Worm (Caenorhabditis elegans) whole organism, young adult: ENCODE measurements around the gene C54D10.3.

ENCODE experiments used
- B0019.2 ChIP-seq: fragments of 200-800 bp; sonication (Bioruptor generic); conservative IDR thresholded peaks from 2 replicates; pipeline ENCODE4 v1.3.6; 2022; ENCODE audit warnings: missing genetic modification reagents, missing genetic modification characterization, missing compliant biosample characterization
- B0336.3 ChIP-seq: fragments of 200-800 bp; sonication (Bioruptor generic); IDR thresholded peaks from 2 replicates; pipeline ENCODE4 v1.3.6; 2022; ENCODE audit warnings: missing genetic modification characterization, missing compliant biosample characterization
- C06A6.2 ChIP-seq: fragments of 200-800 bp; sonication (Bioruptor generic); conservative IDR thresholded peaks from 2 replicates; pipeline ENCODE4 v1.3.6; 2022; ENCODE audit warnings: missing genetic modification characterization, missing compliant biosample characterization
- F22D6.2 ChIP-seq: sonication (generic microtip); optimal IDR thresholded peaks from 2 replicates; lab custom pipeline; 2016; ENCODE audit warnings: mild to moderate bottlenecking, missing genetic modification characterization, missing compliant biosample characterization
- F57A8.1 ChIP-seq: fragments of 200-800 bp; sonication (Bioruptor generic); optimal IDR thresholded peaks from 2 replicates; lab custom pipeline; 2018; ENCODE audit warnings: mild to moderate bottlenecking, missing genetic modification characterization, moderate library complexity, missing compliant biosample characterization
- ama-1 ChIP-seq, 3 experiments: fragments of 150-350 bp in 1 of 3; sonication (generic microtip) in 2 of 3; optimal IDR thresholded peaks; 2 replicates each; lab custom pipeline; 2014 to 2018; ENCODE audit warnings: missing biosample characterization in 2 of 3, missing genetic modification characterization in 2 of 3, missing genetic modification reagents in 2 of 3
- aptf-2 ChIP-seq: fragments of 200-800 bp; sonication (Bioruptor generic); conservative IDR thresholded peaks from 2 replicates; pipeline ENCODE4 v1.3.6; 2022; ENCODE audit warnings: missing genetic modification reagents, missing genetic modification characterization, missing compliant biosample characterization
- attf-3 ChIP-seq: fragments of 200-800 bp; sonication (Bioruptor generic); conservative IDR thresholded peaks from 2 replicates; pipeline ENCODE4 v1.3.6; 2022; ENCODE audit warnings: missing genetic modification reagents, missing genetic modification characterization, missing compliant biosample characterization
- cebp-1 ChIP-seq, 2 experiments: fragments of 200-800 bp in 1 of 2; sonication (Bioruptor generic) in 1 of 2; sonication (generic microtip) in 1 of 2; IDR thresholded peaks in 1 of 2; optimal IDR thresholded peaks in 1 of 2; 2 replicates each; pipeline versions ENCODE4 v1.3.6 to Lab custom; 2017 to 2022; ENCODE audit warnings: missing compliant biosample characterization in 2 of 2, missing genetic modification characterization in 2 of 2, mild to moderate bottlenecking in 1 of 2, missing genetic modification reagents in 1 of 2, moderate library complexity in 1 of 2
- die-1 ChIP-seq: sonication (generic microtip); optimal IDR thresholded peaks from 2 replicates; lab custom pipeline; 2016; ENCODE audit warnings: missing genotype, mild to moderate bottlenecking, missing genetic modification characterization, missing compliant biosample characterization
- dpl-1 ChIP-seq: fragments of 150-350 bp; optimal IDR thresholded peaks from 2 replicates; lab custom pipeline; 2014; ENCODE audit warnings: missing biosample characterization, missing genetic modification reagents, missing genetic modification characterization
- efl-1 ChIP-seq: fragments of 150-350 bp; optimal IDR thresholded peaks from 2 replicates; lab custom pipeline; 2014; ENCODE audit warnings: missing biosample characterization, missing genetic modification reagents, missing genetic modification characterization
- egl-44 ChIP-seq: fragments of 200-800 bp; sonication (Bioruptor generic); IDR thresholded peaks from 2 replicates; pipeline ENCODE4 v1.3.6; 2022; ENCODE audit warnings: missing genetic modification reagents, missing genetic modification characterization, missing compliant biosample characterization
- egrh-3 ChIP-seq: fragments of 200-800 bp; sonication (Bioruptor generic); IDR thresholded peaks from 2 replicates; pipeline ENCODE4 v1.3.6; 2022; ENCODE audit warnings: missing genetic modification reagents, missing genetic modification characterization, missing compliant biosample characterization
- hmg-1.2 ChIP-seq: fragments of 200-800 bp; sonication (Bioruptor generic); IDR thresholded peaks from 2 replicates; pipeline ENCODE4 v1.3.6; 2022; ENCODE audit warnings: missing genetic modification reagents, missing genetic modification characterization, missing compliant biosample characterization
- let-526 ChIP-seq: fragments of 200-800 bp; sonication (Bioruptor generic); IDR thresholded peaks from 2 replicates; pipeline ENCODE4 v1.3.6; 2022; ENCODE audit warnings: missing genetic modification reagents, missing genetic modification characterization, missing compliant biosample characterization
- lin-35 ChIP-seq, 3 experiments: fragments of 150-350 bp in 2 of 3; sonication (generic microtip) in 1 of 3; optimal IDR thresholded peaks; 2 replicates each; lab custom pipeline; 2014 to 2018; ENCODE audit warnings: missing biosample characterization in 3 of 3, missing genetic modification characterization in 3 of 3, missing genetic modification reagents in 3 of 3
- lin-54 ChIP-seq: fragments of 200-800 bp; sonication (Bioruptor generic); optimal IDR thresholded peaks from 2 replicates; lab custom pipeline; 2018; ENCODE audit warnings: mild to moderate bottlenecking, missing genetic modification characterization, missing compliant biosample characterization
- lsy-27 ChIP-seq: sonication (generic microtip); optimal IDR thresholded peaks from 2 replicates; lab custom pipeline; 2017; ENCODE audit warnings: missing genetic modification characterization, mild to moderate bottlenecking, missing compliant biosample characterization, antibody characterized with exemption, missing genotype, borderline replicate concordance; ENCODE audit not compliant: insufficient read depth
- madf-10 ChIP-seq: sonication (generic microtip); optimal IDR thresholded peaks from 2 replicates; lab custom pipeline; 2016; ENCODE audit warnings: mild to moderate bottlenecking, missing genetic modification characterization, missing compliant biosample characterization
- mcd-1 ChIP-seq: fragments of 200-800 bp; sonication (Bioruptor generic); IDR thresholded peaks from 2 replicates; pipeline ENCODE4 v1.3.6; 2022; ENCODE audit warnings: missing genetic modification reagents, missing genetic modification characterization, missing compliant biosample characterization
- nhr-80 ChIP-seq: sonication (generic microtip); optimal IDR thresholded peaks from 2 replicates; lab custom pipeline; 2016; ENCODE audit warnings: missing genetic modification characterization, missing compliant biosample characterization
- nhr-90 ChIP-seq: sonication (generic microtip); optimal IDR thresholded peaks from 2 replicates; lab custom pipeline; 2016; ENCODE audit warnings: missing genotype, mild to moderate bottlenecking, missing genetic modification characterization, missing compliant biosample characterization
- sptf-2 ChIP-seq: fragments of 200-800 bp; sonication (Bioruptor generic); optimal IDR thresholded peaks from 2 replicates; lab custom pipeline; 2018; ENCODE audit warnings: mild to moderate bottlenecking, missing genetic modification characterization, missing compliant biosample characterization
- tbx-9 ChIP-seq: sonication (generic microtip); optimal IDR thresholded peaks from 2 replicates; lab custom pipeline; 2016; ENCODE audit warnings: borderline replicate concordance, missing genetic modification characterization, inconsistent platforms, missing compliant biosample characterization
- tlf-1 ChIP-seq: fragments of 200-800 bp; sonication (Bioruptor generic); optimal IDR thresholded peaks from 2 replicates; lab custom pipeline; 2018; ENCODE audit warnings: mild to moderate bottlenecking, missing genetic modification characterization, missing compliant biosample characterization
- zfh-2 ChIP-seq: fragments of 200-800 bp; sonication (Bioruptor generic); conservative IDR thresholded peaks from 2 replicates; pipeline ENCODE4 v1.3.6; 2022; ENCODE audit warnings: missing genetic modification reagents, missing genetic modification characterization, missing compliant biosample characterization
- ztf-6 ChIP-seq: fragments of 200-800 bp; sonication (Bioruptor generic); IDR thresholded peaks from 2 replicates; pipeline ENCODE4 v1.3.6; 2022; ENCODE audit warnings: missing genetic modification reagents, missing genetic modification characterization, missing compliant biosample characterization

Gene C54D10.3

ce11 chrV:12446895-12447294, 28.5 kb downstream of the C54D10.3 start, which contains the start of the genes pals-38 and C54D10.9 (continued):
- no peak for TF ChIP-seq lsy-27 (tag; lab: Kevin White, UChicago)
- no peak for TF ChIP-seq C06A6.2 (GFP tag; lab: Robert Waterston, UW)

ce11 chrV:12449902-12450301, 31.5 kb downstream of the C54D10.3 start, which contains the start of gene C54D10.10:
TSS of gene C54D10.10 (minus strand) at chrV:12450002.
- TF ChIP-seq aptf-2 (GFP tag; lab: Robert Waterston, UW) (no peak), nhr-90 (tag; lab: Kevin White, UChicago) (no peak)

- no peak for TF ChIP-seq die-1
- TF ChIP-seq ztf-6 (GFP tag; lab: Robert Waterston, UW), result no peak
- TF ChIP-seq efl-1 (GFP tag; lab: Kevin White, UChicago), result peak; percentile 51
- TF ChIP-seq hmg-1.2 (GFP tag; lab: Robert Waterston, UW), result no peak
- peak; percentile 93 for TF ChIP-seq attf-3 (GFP tag; lab: Robert Waterston, UW)
- TF ChIP-seq B0019.2 (GFP tag; lab: Robert Waterston, UW), result no peak
- TF ChIP-seq tlf-1, result no peak
- no peak for TF ChIP-seq madf-10 (tag; lab: Kevin White, UChicago)
- TF ChIP-seq B0336.3, result no peak
- no peak for TF ChIP-seq tbx-9 (tag; lab: Kevin White, UChicago)
- no peak for TF ChIP-seq let-526
- no peak for TF ChIP-seq F57A8.1 (GFP tag; lab: Kevin White, UChicago)
- peak; percentile 7 for TF ChIP-seq dpl-1 (GFP tag; lab: Kevin White, UChicago)
- TF ChIP-seq, all 124 proteins: peak for 3
Observed at ce11 chrV:12450441-12450840, 32.0 kb downstream of the C54D10.3 start, which contains the start of gene F28C1.1. TSS of gene F28C1.1 (plus strand) at chrV:12450805.

- TF ChIP-seq mcd-1 (GFP tag; lab: Robert Waterston, UW) (no peak), egrh-3 (peak; percentile 81; the same call in 1 of the 2 replicates), hmg-1.2 (GFP tag; lab: Robert Waterston, UW) (0 out of 2 replicates have a peak, but pooled peaks have one; percentile 4)
Observed at ce11 chrV:12455695-12456094, 37.3 kb downstream of the C54D10.3 start.

ce11 chrV:12460583-12460982, 42.2 kb downstream of the C54D10.3 start:
- TF ChIP-seq zfh-2 (GFP tag; lab: Robert Waterston, UW) (no peak), cebp-1 (GFP tag; IDR thresholded peaks at IDR 0.05; lab: Robert Waterston, UW) (no peak), cebp-1 (tag; optimal IDR thresholded peaks at IDR 0.05; lab: Kevin White, UChicago) (peak; percentile 76), sptf-2 (no peak), lin-35 (GFP tag; optimal IDR thresholded peaks at IDR 0.05; lab: Kevin White, UChicago) (peak in 1 of 3 experiments; percentile 38), nhr-80 (tag; lab: Kevin White, UChicago) (no peak), egl-44 (GFP tag; lab: Robert Waterston, UW) (no peak), ama-1 (optimal IDR thresholded peaks at IDR 0.05; lab: Kevin White, UChicago) (no peak), ama-1 (GFP tag; optimal IDR thresholded peaks at IDR 0.05; lab: Kevin White, UChicago) (no peak), lin-54 (no peak), B0019.2 (GFP tag; lab: Robert Waterston, UW) (no peak), F22D6.2 (tag; lab: Kevin White, UChicago) (no peak)
- TF ChIP-seq, all 124 proteins: peak for 2

ce11 chrV:12462908-12463307, 44.5 kb downstream of the C54D10.3 start, which contains the start of gene egl-10:
TSS of gene egl-10 (minus strand) at chrV:12463008.
- TF ChIP-seq egrh-3, result no peak
- 0 out of 2 replicates have a peak, but pooled peaks have one; percentile 21 for TF ChIP-seq zfh-2 (GFP tag; lab: Robert Waterston, UW)
